Worm (Caenorhabditis elegans) whole organism, L4 larva: ENCODE data around the gene Y43B11AL.1.
A peak's percentile ranks its signal among the peaks of the same experiment; 100 is the strongest.

Source experiments
- R02D3.7 ChIP-seq: fragments of 150-350 bp; sonication (generic microtip); optimal IDR thresholded peaks from 3 replicates; lab custom pipeline; 2014; ENCODE audit warnings: missing biosample characterization, missing genetic modification characterization
- aha-1 ChIP-seq: fragments of 150-350 bp; peaks from one replicate; lab custom pipeline; 2014; ENCODE audit warnings: missing biosample characterization, missing genetic modification characterization
- arid-1 ChIP-seq: fragments of 200-800 bp; sonication (Bioruptor generic); conservative IDR thresholded peaks from 2 replicates; pipeline ENCODE4 v1.3.6; 2022; ENCODE audit warnings: missing genetic modification reagents, missing genetic modification characterization, missing compliant biosample characterization
- ceh-20 ChIP-seq: fragments of 200-800 bp; sonication (Bioruptor generic); IDR thresholded peaks from 2 replicates; pipeline ENCODE4 v1.3.6; 2022; ENCODE audit warnings: missing genetic modification reagents, missing genetic modification characterization, missing compliant biosample characterization
- dve-1 ChIP-seq: sonication (generic microtip); optimal IDR thresholded peaks from 2 replicates; lab custom pipeline; 2017; ENCODE audit warnings: antibody characterized with exemption, mild to moderate bottlenecking, missing genetic modification characterization, missing compliant biosample characterization; ENCODE audit not compliant: insufficient read depth
- lin-1 ChIP-seq: fragments of 200-800 bp; sonication (Bioruptor generic); IDR thresholded peaks from 2 replicates; pipeline ENCODE4 v1.3.6; 2022; ENCODE audit warnings: missing genetic modification reagents, missing genetic modification characterization, missing compliant biosample characterization
- lin-13 ChIP-seq: fragments of 150-350 bp; optimal IDR thresholded peaks from 2 replicates; lab custom pipeline; 2014; ENCODE audit warnings: missing biosample characterization, missing genetic modification reagents, missing genetic modification characterization
- lin-38 ChIP-seq: fragments of 200-800 bp; sonication (Bioruptor generic); IDR thresholded peaks from 2 replicates; pipeline ENCODE4 v1.3.6; 2022; ENCODE audit warnings: missing genetic modification reagents, missing genetic modification characterization, missing compliant biosample characterization
- pha-4 ChIP-seq, 2 experiments: fragments of 150-350 bp in 1 of 2; fragments of 200-800 bp in 1 of 2; sonication (Bioruptor generic) in 1 of 2; IDR thresholded peaks in 1 of 2; optimal IDR thresholded peaks in 1 of 2; 2 replicates each; pipeline versions ENCODE4 v1.3.6 to Lab custom; 2014 to 2022; ENCODE audit warnings: missing genetic modification characterization in 2 of 2, missing genetic modification reagents in 2 of 2, missing biosample characterization in 1 of 2, missing compliant biosample characterization in 1 of 2
- rbr-2 ChIP-seq: sonication (generic microtip); optimal IDR thresholded peaks from 2 replicates; lab custom pipeline; 2016; ENCODE audit warnings: missing genotype, missing genetic modification characterization, missing compliant biosample characterization
- unc-62 ChIP-seq, 3 experiments: fragments of 150-350 bp in 1 of 3; sonication (generic microtip); optimal IDR thresholded peaks in 2 of 3; peaks in 1 of 3; 1 replicate in 1 of 3; 2 replicates in 2 of 3; lab custom pipeline; 2014 to 2017; ENCODE audit warnings: missing biosample characterization in 3 of 3, missing genetic modification characterization in 3 of 3, missing genetic modification reagents in 3 of 3, missing genotype in 1 of 3
- zag-1 ChIP-seq: fragments of 150-350 bp; optimal IDR thresholded peaks from 2 replicates; lab custom pipeline; 2014; ENCODE audit warnings: missing biosample characterization, missing genetic modification characterization

ce11 chrIV:7049672-7050206 lies 15.4 kb upstream of the Y43B11AL.1 start, which contains the start of gene nhr-105:
- no peak; the same call in 1 of the 2 replicates for TF ChIP-seq arid-1 (GFP tag; lab: Robert Waterston, UW)
- peak; percentile 37; the same call in 1 of the 2 replicates for TF ChIP-seq lin-38
- TF ChIP-seq pha-4 (GFP tag; IDR thresholded peaks at IDR 0.05; lab: Robert Waterston, UW) = no peak
- no peak for TF ChIP-seq pha-4 (tag; optimal IDR thresholded peaks at IDR 0.05; lab: Kevin White, UChicago)
- peak; percentile 98 for TF ChIP-seq aha-1 (tag; lab: Kevin White, UChicago)
- peak; percentile 88 for TF ChIP-seq dve-1 (tag; lab: Kevin White, UChicago)
- no peak for TF ChIP-seq unc-62 (GFP tag; optimal IDR thresholded peaks at IDR 0.05 in 1 of 2; lab: Kevin White, UChicago)
- TF ChIP-seq unc-62 (tag; optimal IDR thresholded peaks at IDR 0.05; lab: Kevin White, UChicago) = no peak
- no peak for TF ChIP-seq zag-1 (tag; lab: Kevin White, UChicago)
- TF ChIP-seq lin-13 (GFP tag; lab: Kevin White, UChicago) = peak; percentile 12
- no peak for TF ChIP-seq R02D3.7 (tag; lab: Kevin White, UChicago)
- TF ChIP-seq rbr-2 (tag; lab: Kevin White, UChicago) = peak; percentile 17
- peak; percentile 47; the same call in 1 of the 2 replicates for TF ChIP-seq lin-1
- TF ChIP-seq ceh-20 = no peak
